Worm (Caenorhabditis elegans) whole organism, L1 larva: ENCODE data around the gene Y41D4B.24.

Experiments
- C34B4.2 ChIP-seq: sonication (generic microtip); optimal IDR thresholded peaks from 2 replicates; lab custom pipeline; 2017; ENCODE audit warnings: mild to moderate bottlenecking, missing genetic modification characterization, missing compliant biosample characterization
- F16B12.6 ChIP-seq: fragments of 150-350 bp; optimal IDR thresholded peaks from 2 replicates; lab custom pipeline; 2014; ENCODE audit warnings: missing biosample characterization, missing genetic modification characterization
- Y116A8C.19 ChIP-seq: sonication (generic microtip); optimal IDR thresholded peaks from 2 replicates; lab custom pipeline; 2016; ENCODE audit warnings: missing compliant biosample characterization, missing genetic modification characterization, borderline replicate concordance
- aha-1 ChIP-seq: fragments of 150-350 bp; optimal IDR thresholded peaks from 2 replicates; lab custom pipeline; 2014; ENCODE audit warnings: missing biosample characterization, missing genetic modification characterization
- aly-2 ChIP-seq: fragments of 150-350 bp; optimal IDR thresholded peaks from 2 replicates; lab custom pipeline; 2014; ENCODE audit warnings: missing biosample characterization, missing genetic modification characterization
- blmp-1 ChIP-seq: fragments of 150-350 bp; optimal IDR thresholded peaks from 2 replicates; lab custom pipeline; 2014; ENCODE audit warnings: missing biosample characterization, missing genetic modification characterization
- ceh-63 ChIP-seq: fragments of 200-800 bp; sonication (Bioruptor generic); optimal IDR thresholded peaks from 2 replicates; lab custom pipeline; 2018; ENCODE audit warnings: mild to moderate bottlenecking, missing genetic modification characterization, missing compliant biosample characterization
- ceh-8 ChIP-seq: fragments of 200-800 bp; sonication (Bioruptor generic); optimal IDR thresholded peaks from 2 replicates; lab custom pipeline; 2018; ENCODE audit warnings: mild to moderate bottlenecking, missing genetic modification characterization, moderate library complexity, missing compliant biosample characterization
- ceh-82 ChIP-seq, 3 experiments: fragments of 150-350 bp in 1 of 3; sonication (generic microtip) in 2 of 3; optimal IDR thresholded peaks; 2 replicates each; lab custom pipeline; 2014 to 2017; ENCODE audit warnings: missing biosample characterization in 3 of 3, missing genetic modification characterization in 3 of 3
- ceh-88 ChIP-seq: fragments of 200-800 bp; sonication (Bioruptor generic); IDR thresholded peaks from 2 replicates; pipeline ENCODE4 v1.3.6; 2022; ENCODE audit warnings: missing genetic modification characterization, missing compliant biosample characterization
- ces-1 ChIP-seq: fragments of 150-350 bp; optimal IDR thresholded peaks from 2 replicates; lab custom pipeline; 2014; ENCODE audit warnings: missing biosample characterization, missing genetic modification reagents, missing genetic modification characterization
- dpl-1 ChIP-seq, 3 experiments: fragments of 150-350 bp in 2 of 3; sonication (generic microtip) in 1 of 3; optimal IDR thresholded peaks; 2 replicates each; lab custom pipeline; 2014 to 2017; ENCODE audit warnings: missing biosample characterization in 3 of 3, missing genetic modification characterization in 3 of 3, missing genetic modification reagents in 3 of 3
- dsc-1 ChIP-seq: sonication (generic microtip); optimal IDR thresholded peaks from 2 replicates; lab custom pipeline; 2016; ENCODE audit warnings: mild to moderate bottlenecking, missing genetic modification characterization, missing compliant biosample characterization
- efl-1 ChIP-seq, 4 experiments: fragments of 150-350 bp; optimal IDR thresholded peaks in 3 of 4; peaks in 1 of 4; 1 replicate in 1 of 4; 2 replicates in 3 of 4; lab custom pipeline; 2014; ENCODE audit warnings: missing biosample characterization in 2 of 4, missing genetic modification characterization in 2 of 4, missing genetic modification reagents in 2 of 4
- egl-27 ChIP-seq, 2 experiments: fragments of 150-350 bp in 1 of 2; sonication (generic microtip); optimal IDR thresholded peaks; 3 replicates each; lab custom pipeline; 2017 to 2018; ENCODE audit warnings: missing biosample characterization in 2 of 2, missing genetic modification characterization in 2 of 2, missing genetic modification reagents in 2 of 2
- elt-2 ChIP-seq: sonication (generic microtip); optimal IDR thresholded peaks from 2 replicates; lab custom pipeline; 2016; ENCODE audit warnings: missing genetic modification characterization, mild to moderate bottlenecking, inconsistent platforms, missing compliant biosample characterization, missing genetic modification reagents
- fkh-10 ChIP-seq: sonication (generic microtip); optimal IDR thresholded peaks from 2 replicates; lab custom pipeline; 2017; ENCODE audit warnings: missing biosample characterization, missing genetic modification reagents, missing genetic modification characterization
- fkh-4 ChIP-seq: sonication (generic microtip); optimal IDR thresholded peaks from 2 replicates; lab custom pipeline; 2016; ENCODE audit warnings: missing compliant biosample characterization, missing genetic modification characterization, borderline replicate concordance
- fos-1 ChIP-seq: fragments of 150-350 bp; optimal IDR thresholded peaks from 2 replicates; lab custom pipeline; 2014; ENCODE audit warnings: missing biosample characterization, missing genetic modification characterization
- hlh-4 ChIP-seq: sonication (generic microtip); optimal IDR thresholded peaks from 2 replicates; lab custom pipeline; 2016; ENCODE audit warnings: mild to moderate bottlenecking, missing genetic modification characterization, missing compliant biosample characterization
- irx-1 ChIP-seq: sonication (generic microtip); optimal IDR thresholded peaks from 2 replicates; lab custom pipeline; 2016; ENCODE audit warnings: missing genetic modification characterization, missing compliant biosample characterization
- jun-1 ChIP-seq: fragments of 150-350 bp; optimal IDR thresholded peaks from 2 replicates; lab custom pipeline; 2014; ENCODE audit warnings: missing biosample characterization, missing genetic modification reagents, missing genetic modification characterization
- lin-35 ChIP-seq, 2 experiments: fragments of 150-350 bp; optimal IDR thresholded peaks; 2 replicates each; lab custom pipeline; 2014; ENCODE audit warnings: missing biosample characterization in 2 of 2, missing genetic modification characterization in 2 of 2, missing genetic modification reagents in 2 of 2
- mab-9 ChIP-seq: fragments of 200-800 bp; sonication (Bioruptor generic); IDR thresholded peaks from 2 replicates; pipeline ENCODE4 v1.3.6; 2022; ENCODE audit warnings: missing genetic modification reagents, missing genetic modification characterization, missing compliant biosample characterization
- mdl-1 ChIP-seq, 2 experiments: fragments of 150-350 bp; optimal IDR thresholded peaks; 2 replicates each; lab custom pipeline; 2014 to 2017; ENCODE audit warnings: missing biosample characterization in 2 of 2, missing genetic modification characterization in 2 of 2, inconsistent platforms in 1 of 2
- mef-2 ChIP-seq: fragments of 150-350 bp; optimal IDR thresholded peaks from 2 replicates; lab custom pipeline; 2014; ENCODE audit warnings: missing biosample characterization, missing genetic modification characterization
- nhr-11 ChIP-seq: fragments of 150-350 bp; optimal IDR thresholded peaks from 2 replicates; lab custom pipeline; 2014; ENCODE audit warnings: missing biosample characterization, missing genetic modification characterization
- nhr-12 ChIP-seq: sonication (generic microtip); optimal IDR thresholded peaks from 2 replicates; lab custom pipeline; 2017; ENCODE audit warnings: missing biosample characterization, missing genetic modification characterization
- nhr-19 ChIP-seq: fragments of 200-800 bp; sonication (Bioruptor generic); conservative IDR thresholded peaks from 2 replicates; pipeline ENCODE4 v1.3.6; 2022; ENCODE audit warnings: missing genetic modification characterization, missing compliant biosample characterization
- nhr-28 ChIP-seq: fragments of 150-350 bp; optimal IDR thresholded peaks from 2 replicates; lab custom pipeline; 2014; ENCODE audit warnings: missing biosample characterization, missing genetic modification characterization
- nhr-47 ChIP-seq: sonication (generic microtip); optimal IDR thresholded peaks from 2 replicates; lab custom pipeline; 2016; ENCODE audit warnings: mild to moderate bottlenecking, missing genetic modification characterization, moderate library complexity, missing compliant biosample characterization
- nhr-76 ChIP-seq: sonication (generic microtip); optimal IDR thresholded peaks from 2 replicates; lab custom pipeline; 2017; ENCODE audit warnings: missing biosample characterization, missing genetic modification characterization
- nhr-77 ChIP-seq: fragments of 150-350 bp; optimal IDR thresholded peaks from 2 replicates; lab custom pipeline; 2014; ENCODE audit warnings: missing biosample characterization, missing genetic modification characterization
- nhr-84 ChIP-seq: sonication (generic microtip); optimal IDR thresholded peaks from 2 replicates; lab custom pipeline; 2017; ENCODE audit warnings: missing biosample characterization, missing genetic modification characterization
- nhr-85 ChIP-seq: sonication (generic microtip); peaks from one replicate; lab custom pipeline; 2016; ENCODE audit warnings: missing genetic modification characterization, inconsistent platforms, missing compliant biosample characterization
- nhr-90 ChIP-seq: sonication (generic microtip); optimal IDR thresholded peaks from 2 replicates; lab custom pipeline; 2016; ENCODE audit warnings: mild to moderate bottlenecking, missing genetic modification characterization, missing compliant biosample characterization; ENCODE audit not compliant: poor library complexity
- pqm-1 ChIP-seq: sonication (generic microtip); optimal IDR thresholded peaks from 3 replicates; lab custom pipeline; 2017; ENCODE audit warnings: missing biosample characterization, missing genetic modification characterization
- snpc-4 ChIP-seq: fragments of 150-350 bp; optimal IDR thresholded peaks from 2 replicates; lab custom pipeline; 2014; ENCODE audit warnings: missing biosample characterization, missing genetic modification characterization
- sptf-1 ChIP-seq: fragments of 150-350 bp; optimal IDR thresholded peaks from 2 replicates; lab custom pipeline; 2014; ENCODE audit warnings: missing biosample characterization, missing genetic modification characterization
- tbx-2 ChIP-seq: sonication (generic microtip); optimal IDR thresholded peaks from 2 replicates; lab custom pipeline; 2016; ENCODE audit warnings: missing genetic modification characterization, missing compliant biosample characterization
- tlp-1 ChIP-seq: fragments of 150-350 bp; optimal IDR thresholded peaks from 2 replicates; lab custom pipeline; 2014; ENCODE audit warnings: missing biosample characterization, missing genetic modification characterization
- unc-86 ChIP-seq: sonication (generic microtip); optimal IDR thresholded peaks from 2 replicates; lab custom pipeline; 2016; ENCODE audit warnings: missing genetic modification characterization, missing compliant biosample characterization
- unc-98 ChIP-seq: fragments of 200-800 bp; sonication (Bioruptor generic); IDR thresholded peaks from 2 replicates; pipeline ENCODE4 v1.3.6; 2022; ENCODE audit warnings: missing genetic modification characterization, missing compliant biosample characterization
- vab-15 ChIP-seq: sonication (generic microtip); optimal IDR thresholded peaks from 2 replicates; lab custom pipeline; 2017; ENCODE audit warnings: missing genotype, mild to moderate bottlenecking, missing genetic modification characterization, missing compliant biosample characterization
- zag-1 ChIP-seq: fragments of 150-350 bp; optimal IDR thresholded peaks from 2 replicates; lab custom pipeline; 2014; ENCODE audit warnings: missing biosample characterization, missing genetic modification characterization
- ztf-4 ChIP-seq: fragments of 150-350 bp; optimal IDR thresholded peaks from 2 replicates; lab custom pipeline; 2014; ENCODE audit warnings: missing biosample characterization, missing genetic modification characterization

The Y41D4B.24 gene

ce11 chrIV:1660735-1661134 lies 21.2 kb downstream of the Y41D4B.24 start:
- TF ChIP-seq ztf-4 (tag; lab: Kevin White, UChicago) (no peak), fos-1 (tag; lab: Kevin White, UChicago) (no peak), lin-35 (GFP tag; optimal IDR thresholded peaks at IDR 0.05; lab: Kevin White, UChicago) (no peak), Y116A8C.19 (tag; lab: Kevin White, UChicago) (no peak), F16B12.6 (tag; lab: Kevin White, UChicago) (no peak), ceh-88 (GFP tag; lab: Robert Waterston, UW) (no peak), mdl-1 (tag; optimal IDR thresholded peaks at IDR 0.05; lab: Kevin White, UChicago) (no peak), efl-1 (optimal IDR thresholded peaks at IDR 0.05; lab: Kevin White, UChicago) (no peak), efl-1 (GFP tag; optimal IDR thresholded peaks at IDR 0.05 in 1 of 2; lab: Kevin White, UChicago) (no peak), nhr-84 (tag; lab: Kevin White, UChicago) (no peak), vab-15 (no peak), pqm-1 (no peak), irx-1 (tag; lab: Kevin White, UChicago) (no peak)
- TF ChIP-seq, all 84 proteins: peak for 0

- TF ChIP-seq fkh-10 (no peak), F16B12.6 (tag; lab: Kevin White, UChicago) (no peak), blmp-1 (tag; lab: Kevin White, UChicago) (no peak), ceh-88 (GFP tag; lab: Robert Waterston, UW) (no peak), hlh-4 (tag; lab: Kevin White, UChicago) (no peak), pqm-1 (no peak), nhr-28 (no peak), fkh-4 (no peak), dsc-1 (tag; lab: Kevin White, UChicago) (no peak), tlp-1 (tag; lab: Kevin White, UChicago) (no peak)
Measured at ce11 chrIV:1659978-1660377, 22.0 kb downstream of the Y41D4B.24 start, which contains the start of gene Y41D4B.4. TSS of gene Y41D4B.4 (plus strand) at chrIV:1660110.

- TF ChIP-seq mef-2: peak; percentile 44
- TF ChIP-seq unc-98: peak; percentile 88
- TF ChIP-seq mdl-1 (tag; optimal IDR thresholded peaks at IDR 0.05; lab: Kevin White, UChicago): peak in 1 of 2 experiments; percentile 95
- TF ChIP-seq egl-27 (tag; optimal IDR thresholded peaks at IDR 0.05; lab: Kevin White, UChicago): peak; percentile 89 to 92
- peak; percentile 96 for TF ChIP-seq ztf-4 (tag; lab: Kevin White, UChicago)
- TF ChIP-seq aha-1 (tag; lab: Kevin White, UChicago): peak; percentile 93
- TF ChIP-seq tbx-2 (tag; lab: Kevin White, UChicago): peak; percentile 96
- peak; percentile 74 for TF ChIP-seq elt-2
- peak; percentile 96 for TF ChIP-seq nhr-19
- peak; percentile 98 for TF ChIP-seq nhr-47 (tag; lab: Kevin White, UChicago)
- TF ChIP-seq dpl-1 (GFP tag; optimal IDR thresholded peaks at IDR 0.05; lab: Kevin White, UChicago): peak; percentile 89 to 91 (median 89)
- TF ChIP-seq zag-1 (tag; lab: Kevin White, UChicago): peak; percentile 79
- peak; percentile 94 to 95 for TF ChIP-seq lin-35 (GFP tag; optimal IDR thresholded peaks at IDR 0.05; lab: Kevin White, UChicago)
- TF ChIP-seq ces-1 (GFP tag; lab: Kevin White, UChicago): peak; percentile 83
- peak; percentile 96 for TF ChIP-seq fkh-10
- TF ChIP-seq snpc-4: peak; percentile 92
- peak; percentile 97 for TF ChIP-seq nhr-85 (tag; lab: Kevin White, UChicago)
- TF ChIP-seq sptf-1 (tag; lab: Kevin White, UChicago): no peak
- peak; percentile 96 for TF ChIP-seq unc-86
- TF ChIP-seq vab-15: peak; percentile 98
- TF ChIP-seq nhr-11 (tag; lab: Kevin White, UChicago): peak; percentile 83
- peak; percentile 94 for TF ChIP-seq ceh-8
- TF ChIP-seq Y116A8C.19 (tag; lab: Kevin White, UChicago): no peak
- peak; percentile 98 for TF ChIP-seq nhr-77 (tag; lab: Kevin White, UChicago)
- TF ChIP-seq ceh-63 (GFP tag; lab: Kevin White, UChicago): no peak
- TF ChIP-seq dsc-1 (tag; lab: Kevin White, UChicago): peak; percentile 97
- peak; percentile 2 for TF ChIP-seq nhr-84 (tag; lab: Kevin White, UChicago)
- peak; percentile 39 for TF ChIP-seq C34B4.2
- peak; percentile 92 for TF ChIP-seq jun-1 (tag; lab: Kevin White, UChicago)
- TF ChIP-seq aly-2: peak; percentile 89
- no peak for TF ChIP-seq nhr-12 (tag; lab: Kevin White, UChicago)
- no peak for TF ChIP-seq tlp-1 (tag; lab: Kevin White, UChicago)
- no peak for TF ChIP-seq nhr-76 (tag; lab: Kevin White, UChicago)
- TF ChIP-seq ceh-82 (tag; optimal IDR thresholded peaks at IDR 0.05; lab: Kevin White, UChicago): peak; percentile 98 to 99 (median 98)
- peak; percentile 83 for TF ChIP-seq mab-9 (GFP tag; lab: Robert Waterston, UW)
- peak; percentile 98 for TF ChIP-seq nhr-90 (tag; lab: Kevin White, UChicago)
Measured at ce11 chrIV:1659045-1659741, 22.8 kb downstream of the Y41D4B.24 start, which contains the start of gene rps-28. TSS of gene rps-28 (plus strand) at chrIV:1659691.
